Worm (Caenorhabditis elegans) whole organism, midembryonic: ENCODE results near the gene C30H6.9.

ENCODE experiments used
- T22C8.4 ChIP-seq: fragments of 200-800 bp; sonication (Bioruptor generic); IDR thresholded peaks from 2 replicates; pipeline ENCODE4 v1.3.6; 2022; ENCODE audit warnings: missing genetic modification characterization, missing compliant biosample characterization
- cog-1 ChIP-seq: sonication (generic microtip); optimal IDR thresholded peaks from 2 replicates; lab custom pipeline; 2016; ENCODE audit warnings: missing genetic modification characterization, missing compliant biosample characterization
- flt-1 ChIP-seq: fragments of 200-800 bp; sonication (Bioruptor generic); IDR thresholded peaks from 2 replicates; pipeline ENCODE4 v1.3.6; 2022; ENCODE audit warnings: missing genetic modification characterization, missing compliant biosample characterization
- klf-2 ChIP-seq: fragments of 200-800 bp; sonication (Bioruptor generic); conservative IDR thresholded peaks from 2 replicates; pipeline ENCODE4 v1.3.6; 2022; ENCODE audit warnings: missing genetic modification reagents, missing genetic modification characterization, missing compliant biosample characterization
- med-1 ChIP-seq: sonication (generic microtip); optimal IDR thresholded peaks from 2 replicates; lab custom pipeline; 2017; ENCODE audit warnings: missing genetic modification characterization, mild to moderate bottlenecking, missing compliant biosample characterization, antibody characterized with exemption, missing genetic modification reagents; ENCODE audit not compliant: insufficient read depth
- ztf-23 ChIP-seq: fragments of 200-800 bp; sonication (Bioruptor generic); IDR thresholded peaks from 2 replicates; pipeline ENCODE4 v1.3.6; 2022; ENCODE audit warnings: missing genetic modification reagents, missing genetic modification characterization, missing compliant biosample characterization
- ztf-29 ChIP-seq: fragments of 200-800 bp; sonication (Bioruptor generic); IDR thresholded peaks from 2 replicates; pipeline ENCODE4 v1.3.6; 2022; ENCODE audit warnings: missing genetic modification reagents, missing genetic modification characterization, missing compliant biosample characterization

DNA sequence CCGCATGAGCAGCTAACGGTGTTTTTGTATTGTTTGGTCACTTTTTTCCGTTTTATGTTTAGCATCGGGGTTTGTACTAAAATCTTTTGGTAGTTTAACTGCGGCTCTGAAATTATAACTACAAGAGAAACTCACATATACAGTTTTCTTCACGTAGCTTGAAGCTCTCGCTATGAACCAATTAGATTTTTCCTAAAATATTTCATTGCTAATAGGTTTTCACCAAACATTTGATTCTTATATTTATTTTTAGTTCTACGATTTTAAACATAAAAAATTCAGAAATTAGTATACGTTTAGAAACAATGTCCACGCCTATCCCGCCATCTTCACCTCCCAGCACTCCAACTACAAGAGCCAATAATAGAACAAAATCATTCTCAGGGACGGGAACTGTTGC lies 47.5 kb upstream of the C30H6.9 start, which contains the start of gene C06A12.3:
- TF ChIP-seq flt-1 (GFP tag; lab: Robert Waterston, UW) (no peak), ztf-29 (GFP tag; lab: Robert Waterston, UW) (no peak), T22C8.4 (no peak), cog-1 (tag; lab: Kevin White, UChicago) (no peak), ztf-23 (GFP tag; lab: Robert Waterston, UW) (no peak), klf-2 (no peak), med-1 (GFP tag; lab: Kevin White, UChicago) (no peak)
